Worm (Caenorhabditis elegans): ENCODE results near the gene gcy-36.

- TF ChIP-seq nhr-237 (tag; optimal IDR thresholded peaks at IDR 0.05) (no peak), lsy-2 (tag; optimal IDR thresholded peaks at IDR 0.05) (no peak), lin-15B (tag; optimal IDR thresholded peaks at IDR 0.05) (no peak)
Measured at ce11 chrX:15507830-15508347, 29.1 kb downstream of the gcy-36 start, which contains the start of gene zipt-7.2.
